Fruit fly (Drosophila melanogaster): Measurements from ENCODE around the gene CG32087.

Gene CG32087

DNA sequence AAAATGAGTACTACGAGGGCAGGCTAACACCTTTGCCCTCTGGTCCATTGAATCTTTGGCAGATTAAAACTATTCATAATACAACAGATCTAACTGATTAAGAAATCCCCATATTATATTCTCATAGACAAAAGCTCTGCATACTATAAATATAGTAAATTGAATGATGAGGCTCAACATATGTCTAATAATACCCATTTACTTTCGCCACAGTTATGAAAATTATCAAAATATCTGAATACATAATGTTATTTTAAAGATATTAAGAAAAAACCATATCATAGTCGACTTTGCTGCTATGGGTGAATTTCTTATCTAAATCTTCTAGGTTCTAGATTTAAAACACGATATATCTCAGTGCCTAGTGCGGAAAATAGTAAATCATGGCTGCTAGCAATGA lies at the start of gene CG32087:
Gene CG32087, plus strand, starts transcription at position 301 of the 400 bp plus-strand sequence.
- no peak for TF ChIP-seq cyc (GFP tag; optimal IDR thresholded peaks at IDR 0.05)
- TF ChIP-seq CG11294 (GFP tag; IDR thresholded peaks at IDR 0.05) = no peak
- no peak for TF ChIP-seq CG6276 (GFP tag; optimal IDR thresholded peaks at IDR 0.05)
- TF ChIP-seq fd59A (GFP tag; optimal IDR thresholded peaks at IDR 0.05) = no peak
- TF ChIP-seq CG11902 (GFP tag; optimal IDR thresholded peaks at IDR 0.05) = no peak
- no peak for TF ChIP-seq salr (GFP tag; optimal IDR thresholded peaks at IDR 0.05)
- TF ChIP-seq vri (GFP tag; optimal IDR thresholded peaks at IDR 0.05) = no peak
- no peak for TF ChIP-seq OdsH (GFP tag; optimal IDR thresholded peaks at IDR 0.05)
- no peak for TF ChIP-seq CG3919 (GFP tag; optimal IDR thresholded peaks at IDR 0.05)

- TF ChIP-seq CG3919 (GFP tag; optimal IDR thresholded peaks at IDR 0.05) (no peak), Eip78C (GFP tag) (peak; percentile 90), CG1621 (tag; optimal IDR thresholded peaks at IDR 0.05) (peak; percentile 53), Blimp-1 (GFP tag; optimal IDR thresholded peaks at IDR 0.05) (no peak), Sox14 (GFP tag; optimal IDR thresholded peaks at IDR 0.05) (peak; percentile 74), ss (GFP tag; optimal IDR thresholded peaks at IDR 0.05) (peak; percentile 20 to 56), CG8319 (GFP tag; optimal IDR thresholded peaks at IDR 0.05) (no peak), CG8632 (GFP tag; optimal IDR thresholded peaks at IDR 0.05) (peak; percentile 53), CG6163 (GFP tag; IDR thresholded peaks at IDR 0.05) (peak; percentile 82), Eip75B (GFP tag; optimal IDR thresholded peaks at IDR 0.05) (peak; percentile 77), svp (GFP tag) (peak; percentile 89), CG8119 (GFP tag; IDR thresholded peaks at IDR 0.05) (peak; percentile 70; the same call in 2 of the 3 replicates), lz (GFP tag; optimal IDR thresholded peaks at IDR 0.05) (peak; percentile 74), CG6792 (GFP tag; optimal IDR thresholded peaks at IDR 0.05) (peak; percentile 57), CG11762 (GFP tag; optimal IDR thresholded peaks at IDR 0.05; ENCODE audit: insufficient read depth) (no peak), CG7368 (GFP tag; optimal IDR thresholded peaks at IDR 0.05) (no peak), salr (GFP tag; optimal IDR thresholded peaks at IDR 0.05) (peak in 1 of 2 experiments; percentile 59), Smox (GFP tag; optimal IDR thresholded peaks at IDR 0.05) (no peak), Sox102F (GFP tag; optimal IDR thresholded peaks at IDR 0.05) (no peak), Hr38 (GFP tag; optimal IDR thresholded peaks at IDR 0.05) (no peak), dac (GFP tag; optimal IDR thresholded peaks at IDR 0.05) (peak; percentile 18), net (GFP tag; optimal IDR thresholded peaks at IDR 0.05) (peak; percentile 68), CG4318 (GFP tag; optimal IDR thresholded peaks at IDR 0.05) (no peak), Lpt (GFP tag; optimal IDR thresholded peaks at IDR 0.05) (peak; percentile 46), Gug (GFP tag; IDR thresholded peaks at IDR 0.05) (peak; percentile 25; the same call in 1 of the 2 replicates), CG3032 (tag; optimal IDR thresholded peaks at IDR 0.05) (peak; percentile 57), vri (GFP tag; optimal IDR thresholded peaks at IDR 0.05) (peak; percentile 76), Ets21C (GFP tag; optimal IDR thresholded peaks at IDR 0.05) (peak; percentile 43), fd59A (GFP tag; optimal IDR thresholded peaks at IDR 0.05) (peak; percentile 7), CG6808 (GFP tag; optimal IDR thresholded peaks at IDR 0.05) (peak; percentile 66), esn (GFP tag; optimal IDR thresholded peaks at IDR 0.05) (peak; percentile 84), CG11902 (GFP tag; optimal IDR thresholded peaks at IDR 0.05) (peak; percentile 3), spab (GFP tag; optimal IDR thresholded peaks at IDR 0.05) (no peak), eg (GFP tag; IDR thresholded peaks at IDR 0.05) (no peak; the same call in 1 of the 3 replicates), pdm3 (GFP tag; optimal IDR thresholded peaks at IDR 0.05) (no peak), Hr4 (GFP tag; optimal IDR thresholded peaks at IDR 0.05) (peak; percentile 80), OdsH (GFP tag; optimal IDR thresholded peaks at IDR 0.05) (peak; percentile 71), Met (GFP tag; optimal IDR thresholded peaks at IDR 0.05) (peak; percentile 70), achi (GFP tag; optimal IDR thresholded peaks at IDR 0.05) (peak; percentile 76), cyc (GFP tag; optimal IDR thresholded peaks at IDR 0.05) (no peak), dsx (GFP tag; optimal IDR thresholded peaks at IDR 0.05; ENCODE audit: poor library complexity, severe bottlenecking) (no peak), CG31627 (GFP tag; optimal IDR thresholded peaks at IDR 0.05) (peak; percentile 63), CG16779 (tag; optimal IDR thresholded peaks at IDR 0.05) (peak; percentile 76), fd85E (GFP tag; optimal IDR thresholded peaks at IDR 0.05) (no peak), CG32006 (GFP tag; optimal IDR thresholded peaks at IDR 0.05) (no peak), CG11294 (GFP tag; IDR thresholded peaks at IDR 0.05) (no peak)
These were observed 48.0 kb upstream of the CG32087 start, which contains the start of gene Sugb for dm6 chr3L:11683819-11684521. Gene Sugb, plus strand, starts transcription at chr3L:11683980.

All from whole organism, prepupa.